Fruit fly (Drosophila melanogaster): ENCODE data around the gene CG34355.

CG34355 gene

dm6 chr3R:23767417-23767853 is 36.2 kb upstream of the CG34355 start, which contains the start of the genes CG10214 and CG10375 (continued):
- no peak for TF ChIP-seq slou (GFP tag; optimal IDR thresholded peaks at IDR 0.05)
- peak; percentile 64 for TF ChIP-seq CG17385 (GFP tag; optimal IDR thresholded peaks at IDR 0.05)
- TF ChIP-seq sqz (GFP tag; optimal IDR thresholded peaks at IDR 0.05) = no peak
- peak; percentile 55 for TF ChIP-seq H2.0 (GFP tag; IDR thresholded peaks at IDR 0.05)
- no peak for TF ChIP-seq oc (tag; optimal IDR thresholded peaks at IDR 0.05)
- no peak for TF ChIP-seq cg (GFP tag; optimal IDR thresholded peaks at IDR 0.05)
- peak; percentile 61; the same call in 2 of the 4 replicates for TF ChIP-seq Dll (GFP tag; IDR thresholded peaks at IDR 0.05; ENCODE audit: partially characterized antibody)
- peak; percentile 35; the same call in 1 of the 2 replicates for TF ChIP-seq Ada2b (GFP tag; IDR thresholded peaks at IDR 0.05)
- no peak; the same call in 2 of the 3 replicates for TF ChIP-seq gce (GFP tag; IDR thresholded peaks at IDR 0.05)
- TF ChIP-seq aop (GFP tag; IDR thresholded peaks at IDR 0.05) = no peak
- peak; percentile 7 for TF ChIP-seq CG6765 (GFP tag; optimal IDR thresholded peaks at IDR 0.05)
- TF ChIP-seq nerfin-2 (GFP tag; IDR thresholded peaks at IDR 0.05; ENCODE audit: partially characterized antibody) = no peak
- TF ChIP-seq CG11504 (tag; optimal IDR thresholded peaks at IDR 0.05) = no peak
- no peak for TF ChIP-seq dimm (GFP tag; IDR thresholded peaks at IDR 0.05)
- peak; percentile 82 for TF ChIP-seq zfh2 (GFP tag; optimal IDR thresholded peaks at IDR 0.05)
- TF ChIP-seq zfh1 (GFP tag; IDR thresholded peaks at IDR 0.05) = peak; percentile 72; the same call in 2 of the 3 replicates
- TF ChIP-seq CG33213 (GFP tag; optimal IDR thresholded peaks at IDR 0.05) = peak; percentile 87
- no peak for TF ChIP-seq Nf-YA (GFP tag; IDR thresholded peaks at IDR 0.05)
- TF ChIP-seq CG43689 (GFP tag; IDR thresholded peaks at IDR 0.05) = no peak
- peak; percentile 69 for TF ChIP-seq vfl (GFP tag; optimal IDR thresholded peaks at IDR 0.05)
- TF ChIP-seq CG11093 (GFP tag; IDR thresholded peaks at IDR 0.05) = no peak
- no peak for TF ChIP-seq CG31224 (GFP tag; IDR thresholded peaks at IDR 0.05)
- peak; percentile 83 for TF ChIP-seq nmo (GFP tag; optimal IDR thresholded peaks at IDR 0.05)
- TF ChIP-seq CG6689 (GFP tag; IDR thresholded peaks at IDR 0.05) = peak; percentile 63
- TF ChIP-seq da (GFP tag; optimal IDR thresholded peaks at IDR 0.05) = peak; percentile 71
- TF ChIP-seq CG9932 (GFP tag; IDR thresholded peaks at IDR 0.05) = peak; percentile 69
- TF ChIP-seq sr (GFP tag; IDR thresholded peaks at IDR 0.05) = no peak
- peak; percentile 97 for TF ChIP-seq dm (GFP tag; optimal IDR thresholded peaks at IDR 0.05)
- TF ChIP-seq CG11695 (GFP tag; IDR thresholded peaks at IDR 0.05) = peak; percentile 35; the same call in 1 of the 3 replicates
- no peak for TF ChIP-seq hth (optimal IDR thresholded peaks at IDR 0.05)
- peak; percentile 80 for TF ChIP-seq Dip3 (GFP tag; optimal IDR thresholded peaks at IDR 0.05)
- peak; percentile 99 for TF ChIP-seq CG10267 (tag; optimal IDR thresholded peaks at IDR 0.05)
- TF ChIP-seq ro (GFP tag; IDR thresholded peaks at IDR 0.05) = no peak
- TF ChIP-seq gfzf (GFP tag; optimal IDR thresholded peaks at IDR 0.05) = peak; percentile 94
- TF ChIP-seq CG17912 (GFP tag; optimal IDR thresholded peaks at IDR 0.05) = peak; percentile 8
- peak; percentile 8 for TF ChIP-seq CG18011 (GFP tag; optimal IDR thresholded peaks at IDR 0.05)
- TF ChIP-seq CG12744 (GFP tag; optimal IDR thresholded peaks at IDR 0.05) = peak; percentile 1
- TF ChIP-seq fru (optimal IDR thresholded peaks at IDR 0.05) = no peak
- TF ChIP-seq Atf3 (GFP tag; optimal IDR thresholded peaks at IDR 0.05) = peak; percentile 48
- peak; percentile 39 for TF ChIP-seq exex (tag; optimal IDR thresholded peaks at IDR 0.05)
- TF ChIP-seq h (optimal IDR thresholded peaks at IDR 0.05) = no peak
- TF ChIP-seq CrebB (tag; optimal IDR thresholded peaks at IDR 0.05) = peak; percentile 61
- peak; percentile 43; the same call in 1 of the 3 replicates for TF ChIP-seq ken (GFP tag; IDR thresholded peaks at IDR 0.05)
- TF ChIP-seq trem (tag; optimal IDR thresholded peaks at IDR 0.05) = peak; percentile 90
- TF ChIP-seq CG10147 (GFP tag; optimal IDR thresholded peaks at IDR 0.05) = peak; percentile 58
- peak; percentile 80 for TF ChIP-seq ind (GFP tag; optimal IDR thresholded peaks at IDR 0.05)
- TF ChIP-seq Oli (tag; optimal IDR thresholded peaks at IDR 0.05) = peak; percentile 35
- TF ChIP-seq H15 (GFP tag; IDR thresholded peaks at IDR 0.05) = no peak
- TF ChIP-seq CG4424 (GFP tag; optimal IDR thresholded peaks at IDR 0.05) = peak; percentile 75
- peak; percentile 85 for TF ChIP-seq HmgZ (tag; optimal IDR thresholded peaks at IDR 0.05)
- TF ChIP-seq bcd (GFP tag; optimal IDR thresholded peaks at IDR 0.05) = peak; percentile 64
- 0 out of 3 replicates have a peak, but pooled peaks have one; percentile 25 for TF ChIP-seq Optix (GFP tag; IDR thresholded peaks at IDR 0.05)

All from whole organism, embryonic.